Fruit fly (Drosophila melanogaster) whole organism, embryonic: Measurements from ENCODE around the gene CG12239.

Experiments
- Aef1 ChIP-seq: fragments of 200-800 bp; sonication (Bioruptor generic); IDR thresholded peaks from 3 replicates; pipeline ENCODE4 v1.3.6; 2022; ENCODE audit warnings: missing biosample characterization, missing genetic modification characterization
- CG11247 ChIP-seq: fragments of 200-800 bp; sonication (Bioruptor generic); IDR thresholded peaks from 2 replicates; pipeline ENCODE4 v1.3.6; 2022; ENCODE audit warnings: missing biosample characterization, missing genetic modification characterization
- CG12236 ChIP-seq: fragments of 200-800 bp; sonication (Bioruptor generic); optimal IDR thresholded peaks from 2 replicates; lab custom pipeline; 2016; ENCODE audit warnings: missing biosample characterization, missing genetic modification characterization
- CG12391 ChIP-seq: fragments of 200-800 bp; sonication (Bioruptor generic); optimal IDR thresholded peaks from 3 replicates; lab custom pipeline; 2018; ENCODE audit warnings: missing biosample characterization, mild to moderate bottlenecking, missing genetic modification characterization, moderate library complexity
- CG12942 ChIP-seq: fragments of 200-800 bp; sonication (Bioruptor generic); optimal IDR thresholded peaks from 3 replicates; lab custom pipeline; 2016; ENCODE audit warnings: missing biosample characterization, missing genetic modification characterization
- CG14710 ChIP-seq: fragments of 200-800 bp; sonication (Bioruptor generic); optimal IDR thresholded peaks from 3 replicates; lab custom pipeline; 2019; ENCODE audit warnings: missing biosample characterization, mild to moderate bottlenecking, missing genetic modification characterization, moderate library complexity
- CG14860 ChIP-seq: fragments of 200-800 bp; sonication (Bioruptor generic); IDR thresholded peaks from 3 replicates; pipeline ENCODE4 v1.3.6; 2022; ENCODE audit warnings: missing biosample characterization, missing genetic modification characterization; ENCODE audit not compliant: partially characterized antibody
- CG15011 ChIP-seq: fragments of 200-800 bp; sonication (Bioruptor generic); optimal IDR thresholded peaks from 3 replicates; lab custom pipeline; 2018; ENCODE audit warnings: missing biosample characterization, mild to moderate bottlenecking, missing genetic modification characterization
- CG15514 ChIP-seq: fragments of 200-800 bp; sonication (Bioruptor generic); optimal IDR thresholded peaks from 3 replicates; lab custom pipeline; 2017; ENCODE audit warnings: missing biosample characterization, missing genetic modification characterization, mild to moderate bottlenecking, moderate library complexity, missing genetic modification reagents
- CG1647 ChIP-seq: fragments of 200-800 bp; sonication (Bioruptor generic); optimal IDR thresholded peaks from 3 replicates; lab custom pipeline; 2016; ENCODE audit warnings: missing biosample characterization, missing genetic modification characterization
- CG16813 ChIP-seq: fragments of 200-800 bp; sonication (Bioruptor generic); IDR thresholded peaks from 3 replicates; pipeline ENCODE4 v1.3.6; 2022; ENCODE audit warnings: missing biosample characterization, missing genetic modification characterization; ENCODE audit not compliant: partially characterized antibody
- CG16815 ChIP-seq: fragments of 200-800 bp; sonication (Bioruptor generic); optimal IDR thresholded peaks from 3 replicates; lab custom pipeline; 2017; ENCODE audit warnings: missing biosample characterization, mild to moderate bottlenecking, missing genetic modification characterization
- CG17361 ChIP-seq: fragments of 200-800 bp; sonication (Bioruptor generic); IDR thresholded peaks from 3 replicates; pipeline ENCODE4 v1.3.6; 2022; ENCODE audit warnings: missing biosample characterization, missing genetic modification characterization
- CG34376 ChIP-seq: fragments of 200-800 bp; sonication (Bioruptor generic); optimal IDR thresholded peaks from 2 replicates; lab custom pipeline; 2018; ENCODE audit warnings: missing biosample characterization, mild to moderate bottlenecking, missing genetic modification characterization
- CG34422 ChIP-seq: fragments of 200-800 bp; sonication (Bioruptor generic); IDR thresholded peaks from 3 replicates; pipeline ENCODE4 v1.3.6; 2022; ENCODE audit warnings: missing biosample characterization, missing genetic modification characterization
- CG6683 ChIP-seq: fragments of 200-800 bp; sonication (Bioruptor generic); optimal IDR thresholded peaks from 2 replicates; lab custom pipeline; 2017; ENCODE audit warnings: missing biosample characterization, mild to moderate bottlenecking, missing genetic modification characterization, missing genetic modification reagents
- CG7839 ChIP-seq: fragments of 200-800 bp; sonication (Bioruptor generic); optimal IDR thresholded peaks from 3 replicates; lab custom pipeline; 2018; ENCODE audit warnings: missing biosample characterization, mild to moderate bottlenecking, missing genetic modification characterization, moderate library complexity
- Chrac-16 ChIP-seq: fragments of 200-800 bp; sonication (Bioruptor generic); optimal IDR thresholded peaks from 3 replicates; lab custom pipeline; 2016; ENCODE audit warnings: missing biosample characterization, missing genetic modification characterization
- Dfd ChIP-seq, 2 experiments: fragments of >200 bp; optimal IDR thresholded peaks; 2 replicates each; lab custom pipeline; 2017; ENCODE audit warnings: missing biosample characterization in 2 of 2, missing genetic modification characterization in 2 of 2
- E2f2 ChIP-seq: fragments of 200-800 bp; sonication (Bioruptor generic); IDR thresholded peaks from 2 replicates; pipeline ENCODE4 v1.3.6; 2022; ENCODE audit warnings: missing biosample characterization, missing genetic modification characterization
- Ets97D ChIP-seq: fragments of 200-800 bp; sonication (Bioruptor generic); optimal IDR thresholded peaks from 3 replicates; lab custom pipeline; 2016; ENCODE audit warnings: missing biosample characterization, missing genetic modification characterization
- Fer2 ChIP-seq: fragments of 200-800 bp; sonication (Bioruptor generic); optimal IDR thresholded peaks from 2 replicates; lab custom pipeline; 2018; ENCODE audit warnings: missing biosample characterization, mild to moderate bottlenecking, missing genetic modification characterization, moderate library complexity
- GATAe ChIP-seq: fragments of 200-800 bp; sonication (Bioruptor generic); conservative IDR thresholded peaks from 2 replicates; pipeline ENCODE4 v1.3.6; 2022; ENCODE audit warnings: missing biosample characterization, missing genetic modification characterization
- HLH54F ChIP-seq: fragments of 200-800 bp; sonication (Bioruptor generic); optimal IDR thresholded peaks from 3 replicates; lab custom pipeline; 2016; ENCODE audit warnings: missing biosample characterization, missing genetic modification characterization
- Hand ChIP-seq: fragments of 200-800 bp; sonication (Bioruptor generic); optimal IDR thresholded peaks from 2 replicates; lab custom pipeline; 2017; ENCODE audit warnings: mild to moderate bottlenecking, missing biosample characterization, missing genetic modification reagents, missing genetic modification characterization
- Hmx ChIP-seq: fragments of 200-800 bp; sonication (Bioruptor generic); optimal IDR thresholded peaks from 2 replicates; lab custom pipeline; 2016; ENCODE audit warnings: missing biosample characterization, missing genetic modification characterization
- Mad ChIP-seq: fragments of 200-800 bp; sonication (Bioruptor generic); optimal IDR thresholded peaks from 2 replicates; lab custom pipeline; 2016; ENCODE audit warnings: missing biosample characterization, missing genetic modification characterization
- Med ChIP-seq: fragments of 200-800 bp; sonication (Bioruptor generic); peaks from one replicate; lab custom pipeline; 2016; ENCODE audit warnings: missing biosample characterization, missing genetic modification characterization, mild to moderate bottlenecking, inconsistent platforms, moderate library complexity
- Mes4 ChIP-seq: fragments of 200-800 bp; sonication (Bioruptor generic); optimal IDR thresholded peaks from 2 replicates; lab custom pipeline; 2016; ENCODE audit warnings: missing biosample characterization, missing genetic modification characterization
- NfI ChIP-seq: fragments of 200-800 bp; sonication (Bioruptor generic); optimal IDR thresholded peaks from 3 replicates; lab custom pipeline; 2018; ENCODE audit warnings: missing biosample characterization, mild to moderate bottlenecking, missing genetic modification characterization, moderate library complexity
- Rfx ChIP-seq: fragments of 200-800 bp; sonication (Bioruptor generic); IDR thresholded peaks from 2 replicates; pipeline ENCODE4 v1.3.6; 2022; ENCODE audit warnings: missing biosample characterization, missing genetic modification characterization
- Sin3A ChIP-seq: fragments of >200 bp; optimal IDR thresholded peaks from 2 replicates; lab custom pipeline; 2018
- Xrp1 ChIP-seq: fragments of 200-800 bp; sonication (Bioruptor generic); IDR thresholded peaks from 2 replicates; pipeline ENCODE4 v1.3.6; 2022; ENCODE audit warnings: missing biosample characterization, missing genetic modification characterization
- amos ChIP-seq: fragments of 200-800 bp; sonication (Bioruptor generic); IDR thresholded peaks from 2 replicates; pipeline ENCODE4 v1.3.6; 2022; ENCODE audit warnings: missing biosample characterization, missing genetic modification characterization; ENCODE audit not compliant: partially characterized antibody
- bbx ChIP-seq: fragments of 200-800 bp; sonication (Bioruptor generic); IDR thresholded peaks from 2 replicates; pipeline ENCODE4 v1.3.6; 2022; ENCODE audit warnings: missing biosample characterization, missing genetic modification characterization; ENCODE audit not compliant: partially characterized antibody
- chinmo ChIP-seq: fragments of 200-800 bp; sonication (Bioruptor generic); IDR thresholded peaks from 4 replicates; pipeline ENCODE4 v1.3.6; 2022; ENCODE audit warnings: missing biosample characterization, missing genetic modification characterization; ENCODE audit not compliant: partially characterized antibody
- corto ChIP-seq: fragments of 200-800 bp; sonication (Bioruptor generic); optimal IDR thresholded peaks from 2 replicates; lab custom pipeline; 2016; ENCODE audit warnings: missing biosample characterization, mild to moderate bottlenecking, missing genetic modification characterization, moderate library complexity
- croc ChIP-seq: fragments of 200-800 bp; sonication (Bioruptor generic); conservative IDR thresholded peaks from 3 replicates; pipeline ENCODE4 v1.3.6; 2022; ENCODE audit warnings: missing biosample characterization, missing genetic modification characterization
- gsb ChIP-seq: fragments of 200-800 bp; sonication (Bioruptor generic); IDR thresholded peaks from 2 replicates; pipeline ENCODE4 v1.3.6; 2022; ENCODE audit warnings: missing biosample characterization, missing genetic modification characterization
- gsb-n ChIP-seq: fragments of 200-800 bp; sonication (Bioruptor generic); optimal IDR thresholded peaks from 3 replicates; lab custom pipeline; 2018; ENCODE audit warnings: missing biosample characterization, mild to moderate bottlenecking, missing genetic modification characterization
- lab ChIP-seq: fragments of 200-800 bp; sonication (Bioruptor generic); optimal IDR thresholded peaks from 3 replicates; lab custom pipeline; 2017; ENCODE audit warnings: missing biosample characterization, missing genetic modification characterization, mild to moderate bottlenecking, moderate library complexity, missing genetic modification reagents
- mld ChIP-seq: fragments of 200-800 bp; sonication (Bioruptor generic); IDR thresholded peaks from 3 replicates; pipeline ENCODE4 v1.3.6; 2022; ENCODE audit warnings: missing biosample characterization, missing genetic modification characterization; ENCODE audit not compliant: partially characterized antibody
- nerfin-1 ChIP-seq: fragments of 200-800 bp; sonication (Bioruptor generic); optimal IDR thresholded peaks from 3 replicates; lab custom pipeline; 2019; ENCODE audit warnings: missing biosample characterization, mild to moderate bottlenecking, missing genetic modification characterization, moderate library complexity
- otp ChIP-seq: fragments of 200-800 bp; sonication (Bioruptor generic); IDR thresholded peaks from 3 replicates; pipeline ENCODE4, ENCODE4 v1.3.6; 2022; ENCODE audit warnings: missing biosample characterization, missing genetic modification characterization
- shn ChIP-seq: fragments of 200-800 bp; sonication (Bioruptor generic); optimal IDR thresholded peaks from 3 replicates; lab custom pipeline; 2016; ENCODE audit warnings: missing biosample characterization, missing genetic modification characterization
- tup ChIP-seq: fragments of 200-800 bp; sonication (Bioruptor generic); optimal IDR thresholded peaks from 2 replicates; lab custom pipeline; 2016; ENCODE audit warnings: missing biosample characterization, mild to moderate bottlenecking, missing genetic modification characterization, moderate library complexity

Gene CG12239

DNA sequence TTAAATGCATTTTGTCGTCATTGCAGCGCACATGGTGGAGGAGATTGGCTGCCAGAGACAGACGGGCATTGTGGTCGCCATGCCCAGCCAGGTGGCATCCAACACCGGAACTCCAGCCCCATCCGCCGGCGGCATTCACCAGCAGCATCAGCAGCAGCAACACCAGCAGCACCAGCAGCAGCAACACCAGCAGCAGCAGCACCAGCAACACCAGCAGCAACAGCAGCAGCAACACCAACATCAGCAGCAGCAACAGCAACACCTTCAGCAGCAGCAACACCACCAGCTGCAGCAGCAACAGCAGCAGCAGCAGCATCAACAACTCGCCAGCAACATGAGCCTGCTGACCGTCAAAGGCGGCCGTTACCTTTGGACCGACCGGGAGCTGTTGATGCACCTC is 39.1 kb upstream of the CG12239 start:
- peak; percentile 14 for TF ChIP-seq Med (GFP tag; lab: Kevin White, UChicago)
- peak in 1 of 2 experiments; percentile 39 for TF ChIP-seq Dfd (GFP tag; optimal IDR thresholded peaks at IDR 0.05; lab: Kevin White, UChicago)
- no peak for TF ChIP-seq gsb (GFP tag; lab: Robert Waterston, UW)

- TF ChIP-seq CG17361 (GFP tag; lab: Robert Waterston, UW), result peak; percentile 93
- TF ChIP-seq CG12391, result peak; percentile 96
- peak; percentile 96 for TF ChIP-seq Rfx (GFP tag; lab: Robert Waterston, UW)
- peak; percentile 93 for TF ChIP-seq croc (GFP tag; lab: Robert Waterston, UW)
- TF ChIP-seq CG34376 (GFP tag; lab: Kevin White, UChicago), result peak; percentile 98
- peak; percentile 91 for TF ChIP-seq CG34422 (GFP tag; lab: Robert Waterston, UW)
- TF ChIP-seq Ets97D (GFP tag; lab: Kevin White, UChicago), result peak; percentile 65
- peak; percentile 89 for TF ChIP-seq CG15514 (GFP tag; lab: Kevin White, UChicago)
- TF ChIP-seq Sin3A (lab: Kevin White, UChicago), result peak; percentile 83
- peak; percentile 86 for TF ChIP-seq GATAe (GFP tag; lab: Robert Waterston, UW)
- TF ChIP-seq CG14710 (tag; lab: Kevin White, UChicago), result peak; percentile 90
- peak; percentile 88; the same call in 2 of the 4 replicates for TF ChIP-seq chinmo (GFP tag; lab: Robert Waterston, UW)
- TF ChIP-seq Chrac-16 (GFP tag; lab: Kevin White, UChicago), result peak; percentile 93
- TF ChIP-seq gsb-n (tag; lab: Kevin White, UChicago), result peak; percentile 91
- peak; percentile 86 for TF ChIP-seq CG12942 (GFP tag; lab: Kevin White, UChicago)
- TF ChIP-seq amos, result peak; percentile 69
- TF ChIP-seq lab (GFP tag; lab: Kevin White, UChicago), result peak; percentile 97
- peak; percentile 93 for TF ChIP-seq CG15011
- TF ChIP-seq Aef1 (GFP tag; lab: Robert Waterston, UW), result peak; percentile 95
- peak; percentile 97 for TF ChIP-seq Xrp1 (GFP tag; lab: Robert Waterston, UW)
- TF ChIP-seq E2f2, result peak; percentile 78
- peak; percentile 57 for TF ChIP-seq CG16813 (GFP tag; lab: Robert Waterston, UW)
- peak; percentile 93 for TF ChIP-seq CG6683
- peak; percentile 79 for TF ChIP-seq Hmx (GFP tag; lab: Kevin White, UChicago)
- TF ChIP-seq CG16815 (GFP tag; lab: Kevin White, UChicago), result peak; percentile 94
- TF ChIP-seq Hand (GFP tag; lab: Kevin White, UChicago), result peak; percentile 96
- no peak for TF ChIP-seq CG14860
- TF ChIP-seq CG7839 (tag; lab: Kevin White, UChicago), result peak; percentile 96
- no peak; the same call in 1 of the 2 replicates for TF ChIP-seq bbx (GFP tag; lab: Robert Waterston, UW)
- peak; percentile 95 for TF ChIP-seq corto
- peak; percentile 87 for TF ChIP-seq otp (GFP tag; lab: Robert Waterston, UW)
- peak; percentile 93 for TF ChIP-seq CG11247 (GFP tag; lab: Robert Waterston, UW)
- TF ChIP-seq nerfin-1, result peak; percentile 91
- TF ChIP-seq tup (GFP tag; lab: Kevin White, UChicago), result peak; percentile 87
- TF ChIP-seq shn (GFP tag; lab: Kevin White, UChicago), result peak; percentile 43
- TF ChIP-seq HLH54F (GFP tag; lab: Kevin White, UChicago), result peak; percentile 83
- peak; percentile 53 for TF ChIP-seq CG1647 (GFP tag; lab: Kevin White, UChicago)
- TF ChIP-seq mld (GFP tag; lab: Robert Waterston, UW), result no peak
- TF ChIP-seq CG12236 (GFP tag; lab: Kevin White, UChicago), result peak; percentile 22
- peak; percentile 82 for TF ChIP-seq Mad (GFP tag; lab: Kevin White, UChicago)
- peak; percentile 90 for TF ChIP-seq Fer2 (tag; lab: Kevin White, UChicago)
- peak; percentile 94 for TF ChIP-seq NfI
- TF ChIP-seq Mes4, result peak; percentile 60
These were observed 36.8 kb upstream of the CG12239 start, which contains the start of the genes lin-52 and CG15771 for dm6 chrX:5754837-5755828. Gene lin-52 (minus strand): TSS chrX:5754958. Gene CG15771 (plus strand): TSS chrX:5755574.
